Fruit fly (Drosophila melanogaster) whole organism, adult: Measurements from ENCODE around the gene CG7191.

Experiments used
- CG12768 ChIP-seq: fragments of 200-800 bp; sonication (Bioruptor generic); optimal IDR thresholded peaks from 2 replicates; lab custom pipeline; 2017; ENCODE audit warnings: missing biosample characterization, missing genetic modification characterization, mild to moderate bottlenecking, moderate library complexity, missing genetic modification reagents
- CG14711 ChIP-seq: fragments of 200-800 bp; sonication (Bioruptor generic); optimal IDR thresholded peaks from 2 replicates; lab custom pipeline; 2018; ENCODE audit warnings: missing biosample characterization, mild to moderate bottlenecking, missing genetic modification characterization, moderate library complexity
- CG1620 ChIP-seq: fragments of 200-800 bp; sonication (Bioruptor generic); optimal IDR thresholded peaks from 2 replicates; lab custom pipeline; 2016; ENCODE audit warnings: missing biosample characterization, missing genetic modification characterization
- CG7045 ChIP-seq: fragments of 200-800 bp; sonication (Bioruptor generic); optimal IDR thresholded peaks from 2 replicates; lab custom pipeline; 2017; ENCODE audit warnings: missing biosample characterization, mild to moderate bottlenecking, missing genetic modification characterization
- CG7101 ChIP-seq: fragments of 200-800 bp; sonication (Bioruptor generic); optimal IDR thresholded peaks from 2 replicates; lab custom pipeline; 2018; ENCODE audit warnings: missing biosample characterization, mild to moderate bottlenecking, missing genetic modification characterization, moderate library complexity
- cnc ChIP-seq, 2 experiments: fragments of >200 bp; optimal IDR thresholded peaks; 2 replicates each; lab custom pipeline; 2017
- kay ChIP-seq: fragments of 200-800 bp; sonication (Bioruptor generic); peaks from one replicate; lab custom pipeline; 2016; ENCODE audit warnings: missing biosample characterization, missing genetic modification characterization, borderline replicate concordance

DNA sequence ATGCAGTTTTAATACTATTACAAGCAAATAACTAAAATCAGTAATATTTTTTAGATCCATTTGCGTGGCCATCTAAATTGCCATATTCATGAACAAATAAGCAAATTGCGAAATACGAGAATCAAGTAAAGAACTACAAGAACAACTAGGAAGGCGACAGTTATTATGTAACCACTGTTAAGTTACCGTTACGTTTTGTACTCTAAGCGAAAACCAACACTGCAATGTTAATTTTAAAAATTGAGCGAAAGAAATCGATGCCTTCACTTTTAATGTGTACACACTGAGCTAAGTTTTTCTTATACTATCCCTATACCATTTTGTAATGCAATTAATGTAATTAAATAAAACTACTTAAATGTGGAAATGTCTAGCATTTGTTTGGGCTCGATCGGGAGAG lies 53.0 kb downstream of the CG7191 start:
- no peak for TF ChIP-seq CG12768 (GFP tag; lab: Kevin White, UChicago)
- no peak for TF ChIP-seq CG1620 (GFP tag; lab: Kevin White, UChicago)
- TF ChIP-seq kay (GFP tag; lab: Kevin White, UChicago), result no peak
- no peak for TF ChIP-seq CG7101 (tag; lab: Kevin White, UChicago)
- TF ChIP-seq CG7045 (GFP tag; lab: Kevin White, UChicago), result no peak
- no peak for TF ChIP-seq CG14711 (tag; lab: Kevin White, UChicago)
- TF ChIP-seq cnc (optimal IDR thresholded peaks at IDR 0.05; lab: Kevin White, UChicago), result no peak
